Fruit fly (Drosophila melanogaster): ENCODE data around the gene CG14292.

Gene CG14292

DNA sequence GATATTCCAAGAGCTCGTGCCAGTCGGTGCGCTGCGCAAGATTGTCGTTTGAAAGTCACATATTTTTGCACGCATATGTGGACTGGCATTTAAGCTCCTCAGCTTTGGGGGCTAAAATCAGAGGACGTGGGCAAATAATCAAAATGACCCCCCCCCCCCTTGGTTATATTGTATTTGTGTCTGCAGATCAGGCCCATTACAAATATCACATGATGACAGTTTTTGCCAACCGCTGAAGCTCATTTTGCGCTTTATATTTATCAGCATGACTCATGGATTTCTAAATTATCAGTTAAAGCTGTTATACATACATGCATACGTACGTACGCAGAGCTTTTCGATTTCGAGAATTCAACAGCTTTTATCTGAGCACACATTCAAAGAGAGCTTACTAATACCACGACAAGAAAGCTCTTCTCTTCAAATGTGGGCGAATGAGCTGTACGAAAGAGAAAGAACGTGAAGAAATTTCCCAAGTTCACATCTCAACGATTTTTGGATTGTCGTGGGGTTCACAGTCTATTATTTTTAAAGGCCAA, 11.3 kb upstream of the CG14292 start (continued):
- TF ChIP-seq CG2889 (GFP tag; IDR thresholded peaks at IDR 0.05) (no peak), lilli (GFP tag; optimal IDR thresholded peaks at IDR 0.05) (peak; percentile 28), Nf-YC (tag; optimal IDR thresholded peaks at IDR 0.05) (peak; percentile 17), so (GFP tag; IDR thresholded peaks at IDR 0.05) (peak; percentile 14; the same call in 1 of the 3 replicates), esg (GFP tag; conservative IDR thresholded peaks at IDR 0.05) (no peak), nau (GFP tag; optimal IDR thresholded peaks at IDR 0.05) (peak; percentile 9), Stat92E (GFP tag; optimal IDR thresholded peaks at IDR 0.05) (peak in 1 of 3 experiments; percentile 54), Bgb (GFP tag; IDR thresholded peaks at IDR 0.05; ENCODE audit: partially characterized antibody) (0 out of 2 replicates have a peak, but pooled peaks have one; percentile 7), CG7987 (GFP tag; optimal IDR thresholded peaks at IDR 0.05) (peak; percentile 69), HmgZ (tag; optimal IDR thresholded peaks at IDR 0.05) (peak; percentile 51), CTCF (GFP tag; optimal IDR thresholded peaks at IDR 0.05) (peak; percentile 57), CG17385 (GFP tag; optimal IDR thresholded peaks at IDR 0.05) (no peak), Hr39 (optimal IDR thresholded peaks at IDR 0.05) (no peak), sisA (GFP tag; IDR thresholded peaks at IDR 0.05) (no peak), CG6791 (GFP tag; IDR thresholded peaks at IDR 0.05; ENCODE audit: partially characterized antibody) (no peak), lbe (GFP tag; optimal IDR thresholded peaks at IDR 0.05) (peak; percentile 73), HHEX (GFP tag; optimal IDR thresholded peaks at IDR 0.05) (peak; percentile 32), stwl (tag; optimal IDR thresholded peaks at IDR 0.05) (no peak), CG8388 (GFP tag; optimal IDR thresholded peaks at IDR 0.05) (no peak), CG4360 (GFP tag; IDR thresholded peaks at IDR 0.05) (no peak), CG9932 (GFP tag; IDR thresholded peaks at IDR 0.05) (peak; percentile 27; the same call in 1 of the 2 replicates), gcm (GFP tag; optimal IDR thresholded peaks at IDR 0.05) (peak; percentile 22), Fer3 (tag; optimal IDR thresholded peaks at IDR 0.05) (peak; percentile 19), Atf6 (GFP tag; IDR thresholded peaks at IDR 0.05) (peak; percentile 40; the same call in 1 of the 2 replicates), CrebB (tag; optimal IDR thresholded peaks at IDR 0.05) (peak; percentile 32), Sry-δ (GFP tag; optimal IDR thresholded peaks at IDR 0.05) (peak; percentile 2), crc (GFP tag; optimal IDR thresholded peaks at IDR 0.05) (no peak), scrt (GFP tag; optimal IDR thresholded peaks at IDR 0.05) (peak; percentile 14), CG17568 (GFP tag; optimal IDR thresholded peaks at IDR 0.05) (peak; percentile 1), eve (GFP tag; optimal IDR thresholded peaks at IDR 0.05) (peak in 1 of 2 experiments; percentile 73), corto (GFP tag; optimal IDR thresholded peaks at IDR 0.05) (peak; percentile 72), Side (GFP tag; optimal IDR thresholded peaks at IDR 0.05) (no peak), CG3163 (GFP tag; optimal IDR thresholded peaks at IDR 0.05) (peak; percentile 75), Dek (tag; optimal IDR thresholded peaks at IDR 0.05) (peak; percentile 25), CG10543 (GFP tag; optimal IDR thresholded peaks at IDR 0.05) (peak; percentile 86), CG2678 (tag; optimal IDR thresholded peaks at IDR 0.05) (peak; percentile 45), lab (GFP tag; optimal IDR thresholded peaks at IDR 0.05) (peak; percentile 77), kay (GFP tag; optimal IDR thresholded peaks at IDR 0.05) (peak; percentile 88), Hey (tag; optimal IDR thresholded peaks at IDR 0.05) (peak; percentile 45), CG15514 (GFP tag; optimal IDR thresholded peaks at IDR 0.05) (peak; percentile 16), cg (GFP tag; optimal IDR thresholded peaks at IDR 0.05) (peak; percentile 90), pzg (GFP tag; optimal IDR thresholded peaks at IDR 0.05) (no peak), Adf1 (GFP tag; IDR thresholded peaks at IDR 0.05) (peak; percentile 17; the same call in 1 of the 2 replicates), CG8290 (GFP tag; optimal IDR thresholded peaks at IDR 0.05) (no peak), CG8290 (tag; optimal IDR thresholded peaks at IDR 0.05) (peak in 1 of 2 experiments; percentile 25), crol (GFP tag; IDR thresholded peaks at IDR 0.05) (peak; percentile 46; the same call in 1 of the 2 replicates), Myb (GFP tag; optimal IDR thresholded peaks at IDR 0.05) (no peak)
